ENCODE assay signal across 2 fruit fly cellular contexts in genomic region chrX:5924378-5924777, dm6.
TF ChIP-seq lines count a peak whose summit lies in the region.

No protein-coding gene starts in this region.

TF ChIP-seq in whole organism, embryonic, 481 proteins besides CTCF, POLR2A, EP300 and RAD21 (continued from another document and continues in another):
- TF ChIP-seq Oli (tag; optimal IDR thresholded peaks at IDR 0.05; lab: Kevin White, UChicago), result peak; percentile 34
- peak; percentile 42 for TF ChIP-seq CG7556 (GFP tag; optimal IDR thresholded peaks at IDR 0.05; lab: Kevin White, UChicago)
- TF ChIP-seq ranshi (GFP tag; IDR thresholded peaks at IDR 0.05; lab: Robert Waterston, UW), result 0 out of 2 replicates have a peak, but pooled peaks have one; percentile 6
- peak; percentile 5 for TF ChIP-seq Deaf1 (tag; optimal IDR thresholded peaks at IDR 0.05; lab: Kevin White, UChicago)
- TF ChIP-seq CG2875 (GFP tag; optimal IDR thresholded peaks at IDR 0.05; lab: Kevin White, UChicago), result peak; percentile 9
- peak; percentile 32 for TF ChIP-seq Ssrp (tag; optimal IDR thresholded peaks at IDR 0.05; lab: Kevin White, UChicago)
- peak; percentile 56 for TF ChIP-seq CG10979 (tag; optimal IDR thresholded peaks at IDR 0.05; lab: Kevin White, UChicago)
- TF ChIP-seq HLH4C (GFP tag; IDR thresholded peaks at IDR 0.05; lab: Robert Waterston, UW; ENCODE audit: partially characterized antibody), result no peak
- no peak for TF ChIP-seq Jarid2 (GFP tag; optimal IDR thresholded peaks at IDR 0.05; lab: Kevin White, UChicago)
- no peak for TF ChIP-seq B-H1 (GFP tag; IDR thresholded peaks at IDR 0.05; lab: Robert Waterston, UW)
- no peak for TF ChIP-seq Sry-δ (GFP tag; optimal IDR thresholded peaks at IDR 0.05; lab: Kevin White, UChicago)
- TF ChIP-seq CG10959 (GFP tag; IDR thresholded peaks at IDR 0.05; lab: Robert Waterston, UW), result 0 out of 2 replicates have a peak, but pooled peaks have one; percentile 12
- peak; percentile 17 for TF ChIP-seq dmrt11E (tag; optimal IDR thresholded peaks at IDR 0.05; lab: Kevin White, UChicago)
- peak; percentile 68 for TF ChIP-seq gem (tag; optimal IDR thresholded peaks at IDR 0.05; lab: Kevin White, UChicago)
- no peak for TF ChIP-seq CG18476 (GFP tag; optimal IDR thresholded peaks at IDR 0.05; lab: Kevin White, UChicago)
- 0 out of 3 replicates have a peak, but pooled peaks have one; percentile 29 for TF ChIP-seq dysf (GFP tag; IDR thresholded peaks at IDR 0.05; lab: Robert Waterston, UW)
- peak; percentile 33; the same call in 1 of the 2 replicates for TF ChIP-seq slbo (GFP tag; IDR thresholded peaks at IDR 0.05; lab: Robert Waterston, UW)
- TF ChIP-seq CG17829 (tag; optimal IDR thresholded peaks at IDR 0.05; lab: Kevin White, UChicago), result no peak
- peak; percentile 6 for TF ChIP-seq CG10267 (tag; optimal IDR thresholded peaks at IDR 0.05; lab: Kevin White, UChicago)
- TF ChIP-seq Drgx (GFP tag; IDR thresholded peaks at IDR 0.05; lab: Robert Waterston, UW), result peak; percentile 53; the same call in 1 of the 2 replicates
- peak; percentile 32 for TF ChIP-seq CG4820 (GFP tag; optimal IDR thresholded peaks at IDR 0.05; lab: Kevin White, UChicago)
- TF ChIP-seq CG14014 (GFP tag; IDR thresholded peaks at IDR 0.05; lab: Robert Waterston, UW), result peak; percentile 27; the same call in 1 of the 2 replicates
- peak; percentile 25 for TF ChIP-seq NfI (GFP tag; optimal IDR thresholded peaks at IDR 0.05; lab: Kevin White, UChicago)
- TF ChIP-seq CG10209 (GFP tag; optimal IDR thresholded peaks at IDR 0.05; lab: Kevin White, UChicago), result peak; percentile 21
- peak; percentile 29 for TF ChIP-seq lab (GFP tag; optimal IDR thresholded peaks at IDR 0.05; lab: Kevin White, UChicago)
- TF ChIP-seq CG10147 (GFP tag; optimal IDR thresholded peaks at IDR 0.05; lab: Kevin White, UChicago), result peak; percentile 11
- TF ChIP-seq Chrac-16 (GFP tag; optimal IDR thresholded peaks at IDR 0.05; lab: Kevin White, UChicago), result peak; percentile 5
- peak; percentile 70 for TF ChIP-seq sens (GFP tag; lab: Kevin White, UChicago)
- TF ChIP-seq vvl (GFP tag; IDR thresholded peaks at IDR 0.05; lab: Robert Waterston, UW), result peak; percentile 63; the same call in 1 of the 2 replicates
- no peak for TF ChIP-seq CG10274 (GFP tag; optimal IDR thresholded peaks at IDR 0.05; lab: Kevin White, UChicago)
- TF ChIP-seq CG31441 (GFP tag; IDR thresholded peaks at IDR 0.05; lab: Robert Waterston, UW), result peak; percentile 28; the same call in 1 of the 2 replicates
- TF ChIP-seq hkb (optimal IDR thresholded peaks at IDR 0.05; lab: Kevin White, UChicago), result no peak
- 0 out of 2 replicates have a peak, but pooled peaks have one; percentile 27 for TF ChIP-seq hkb (GFP tag; IDR thresholded peaks at IDR 0.05; lab: Robert Waterston, UW)
- peak; percentile 24 for TF ChIP-seq CG14710 (tag; optimal IDR thresholded peaks at IDR 0.05; lab: Kevin White, UChicago)
- TF ChIP-seq bsh (GFP tag; optimal IDR thresholded peaks at IDR 0.05; lab: Kevin White, UChicago), result peak; percentile 60 to 82
- TF ChIP-seq Dad (GFP tag; optimal IDR thresholded peaks at IDR 0.05; lab: Kevin White, UChicago), result no peak
- TF ChIP-seq CG1603 (tag; optimal IDR thresholded peaks at IDR 0.05; lab: Kevin White, UChicago), result peak; percentile 49
- TF ChIP-seq CG2120 (GFP tag; optimal IDR thresholded peaks at IDR 0.05; lab: Kevin White, UChicago), result peak; percentile 43
- no peak for TF ChIP-seq bcd (GFP tag; optimal IDR thresholded peaks at IDR 0.05; lab: Kevin White, UChicago)
- 0 out of 3 replicates have a peak, but pooled peaks have one; percentile 10 for TF ChIP-seq zfh1 (GFP tag; IDR thresholded peaks at IDR 0.05; lab: Robert Waterston, UW)
- peak; percentile 44 for TF ChIP-seq grau (tag; optimal IDR thresholded peaks at IDR 0.05; lab: Kevin White, UChicago)
- peak; percentile 44 for TF ChIP-seq CG30403 (GFP tag; optimal IDR thresholded peaks at IDR 0.05; lab: Kevin White, UChicago)
- TF ChIP-seq CG4424 (GFP tag; optimal IDR thresholded peaks at IDR 0.05; lab: Kevin White, UChicago), result no peak
- peak; percentile 4 for TF ChIP-seq CG15269 (tag; optimal IDR thresholded peaks at IDR 0.05; lab: Kevin White, UChicago)
- peak; percentile 47 for TF ChIP-seq PHDP (tag; optimal IDR thresholded peaks at IDR 0.05; lab: Kevin White, UChicago)
- peak; percentile 27 for TF ChIP-seq CG12391 (tag; optimal IDR thresholded peaks at IDR 0.05; lab: Kevin White, UChicago)
- TF ChIP-seq Sox102F (GFP tag; optimal IDR thresholded peaks at IDR 0.05; lab: Kevin White, UChicago), result peak; percentile 54
- TF ChIP-seq Fer3 (tag; optimal IDR thresholded peaks at IDR 0.05; lab: Kevin White, UChicago), result peak; percentile 5
- TF ChIP-seq Atf3 (GFP tag; optimal IDR thresholded peaks at IDR 0.05; lab: Kevin White, UChicago), result no peak
- peak; percentile 58 for TF ChIP-seq Xrp1 (GFP tag; IDR thresholded peaks at IDR 0.05; lab: Robert Waterston, UW)
- TF ChIP-seq ci (GFP tag; IDR thresholded peaks at IDR 0.05; lab: Robert Waterston, UW), result 0 out of 3 replicates have a peak, but pooled peaks have one; percentile 37
- TF ChIP-seq Ada2b (GFP tag; IDR thresholded peaks at IDR 0.05; lab: Robert Waterston, UW), result peak; percentile 46; the same call in 1 of the 2 replicates
- TF ChIP-seq CG16779 (GFP tag; IDR thresholded peaks at IDR 0.05; lab: Robert Waterston, UW), result no peak
- no peak for TF ChIP-seq CG10462 (GFP tag; optimal IDR thresholded peaks at IDR 0.05; lab: Kevin White, UChicago)
- TF ChIP-seq Awh (GFP tag; IDR thresholded peaks at IDR 0.05; lab: Robert Waterston, UW), result no peak
- no peak for TF ChIP-seq CG31224 (GFP tag; IDR thresholded peaks at IDR 0.05; lab: Robert Waterston, UW)
- TF ChIP-seq lmd (GFP tag; IDR thresholded peaks at IDR 0.05; lab: Robert Waterston, UW), result peak; percentile 38
- peak; percentile 21 for TF ChIP-seq CG8388 (GFP tag; optimal IDR thresholded peaks at IDR 0.05; lab: Kevin White, UChicago)
- peak; percentile 18 for TF ChIP-seq CG9727 (GFP tag; optimal IDR thresholded peaks at IDR 0.05; lab: Kevin White, UChicago)
- TF ChIP-seq nmo (GFP tag; optimal IDR thresholded peaks at IDR 0.05; lab: Kevin White, UChicago), result peak; percentile 23
- peak; percentile 50 for TF ChIP-seq CG2678 (tag; optimal IDR thresholded peaks at IDR 0.05; lab: Kevin White, UChicago)
- peak; percentile 3 for TF ChIP-seq CG12659 (GFP tag; optimal IDR thresholded peaks at IDR 0.05; lab: Kevin White, UChicago)
- peak; percentile 47 for TF ChIP-seq phol (tag; optimal IDR thresholded peaks at IDR 0.05; lab: Kevin White, UChicago)
- 0 out of 2 replicates have a peak, but pooled peaks have one; percentile 28 for TF ChIP-seq sisA (GFP tag; IDR thresholded peaks at IDR 0.05; lab: Robert Waterston, UW)

TF ChIP-seq in whole organism, prepupa, 60 proteins besides CTCF, POLR2A, EP300 and RAD21 (continued from another document):
- no peak for TF ChIP-seq topi (GFP tag; optimal IDR thresholded peaks at IDR 0.05; lab: Kevin White, UChicago)
- TF ChIP-seq Sox14 (GFP tag; optimal IDR thresholded peaks at IDR 0.05; lab: Kevin White, UChicago), result peak; percentile 63
- no peak for TF ChIP-seq Sox15 (GFP tag; optimal IDR thresholded peaks at IDR 0.05; lab: Kevin White, UChicago)
- no peak for TF ChIP-seq CG3032 (tag; optimal IDR thresholded peaks at IDR 0.05; lab: Kevin White, UChicago)
- TF ChIP-seq net (GFP tag; optimal IDR thresholded peaks at IDR 0.05; lab: Kevin White, UChicago), result peak; percentile 31
- peak; percentile 53 for TF ChIP-seq pdm3 (GFP tag; optimal IDR thresholded peaks at IDR 0.05; lab: Kevin White, UChicago)
- TF ChIP-seq cyc (GFP tag; optimal IDR thresholded peaks at IDR 0.05; lab: Kevin White, UChicago), result no peak
- TF ChIP-seq CG8632 (GFP tag; optimal IDR thresholded peaks at IDR 0.05; lab: Kevin White, UChicago), result no peak
- no peak for TF ChIP-seq fkh (GFP tag; optimal IDR thresholded peaks at IDR 0.05; lab: Kevin White, UChicago)
- TF ChIP-seq fd59A (GFP tag; optimal IDR thresholded peaks at IDR 0.05; lab: Kevin White, UChicago), result no peak
- TF ChIP-seq CG34406 (GFP tag; optimal IDR thresholded peaks at IDR 0.05; lab: Kevin White, UChicago), result no peak
- no peak for TF ChIP-seq CG31627 (GFP tag; optimal IDR thresholded peaks at IDR 0.05; lab: Kevin White, UChicago)
- no peak for TF ChIP-seq Hr39 (GFP tag; optimal IDR thresholded peaks at IDR 0.05; lab: Kevin White, UChicago)
- TF ChIP-seq eg (GFP tag; IDR thresholded peaks at IDR 0.05; lab: Robert Waterston, UW), result peak; percentile 65
- TF ChIP-seq Eip75B (GFP tag; optimal IDR thresholded peaks at IDR 0.05; lab: Kevin White, UChicago), result peak; percentile 35
- no peak for TF ChIP-seq ss (GFP tag; optimal IDR thresholded peaks at IDR 0.05; lab: Kevin White, UChicago)
- TF ChIP-seq Sox102F (GFP tag; optimal IDR thresholded peaks at IDR 0.05; lab: Kevin White, UChicago), result no peak
- no peak for TF ChIP-seq spab (GFP tag; optimal IDR thresholded peaks at IDR 0.05; lab: Kevin White, UChicago)
- no peak for TF ChIP-seq fd85E (GFP tag; optimal IDR thresholded peaks at IDR 0.05; lab: Kevin White, UChicago)
- no peak for TF ChIP-seq CG11902 (GFP tag; optimal IDR thresholded peaks at IDR 0.05; lab: Kevin White, UChicago)
- TF ChIP-seq Eip93F (GFP tag; optimal IDR thresholded peaks at IDR 0.05; lab: Kevin White, UChicago), result no peak
- TF ChIP-seq svp (GFP tag; lab: Kevin White, UChicago), result no peak
- TF ChIP-seq CG9139 (GFP tag; optimal IDR thresholded peaks at IDR 0.05; lab: Kevin White, UChicago), result no peak
- TF ChIP-seq Hr4 (GFP tag; optimal IDR thresholded peaks at IDR 0.05; lab: Kevin White, UChicago), result no peak
- TF ChIP-seq CG6792 (GFP tag; optimal IDR thresholded peaks at IDR 0.05; lab: Kevin White, UChicago), result peak; percentile 33
- TF ChIP-seq CG4318 (GFP tag; optimal IDR thresholded peaks at IDR 0.05; lab: Kevin White, UChicago), result peak; percentile 37
- no peak for TF ChIP-seq Smox (GFP tag; optimal IDR thresholded peaks at IDR 0.05; lab: Kevin White, UChicago)
